Worm (Caenorhabditis elegans): ENCODE results near the gene C17F4.8.

The C17F4.8 gene

DNA sequence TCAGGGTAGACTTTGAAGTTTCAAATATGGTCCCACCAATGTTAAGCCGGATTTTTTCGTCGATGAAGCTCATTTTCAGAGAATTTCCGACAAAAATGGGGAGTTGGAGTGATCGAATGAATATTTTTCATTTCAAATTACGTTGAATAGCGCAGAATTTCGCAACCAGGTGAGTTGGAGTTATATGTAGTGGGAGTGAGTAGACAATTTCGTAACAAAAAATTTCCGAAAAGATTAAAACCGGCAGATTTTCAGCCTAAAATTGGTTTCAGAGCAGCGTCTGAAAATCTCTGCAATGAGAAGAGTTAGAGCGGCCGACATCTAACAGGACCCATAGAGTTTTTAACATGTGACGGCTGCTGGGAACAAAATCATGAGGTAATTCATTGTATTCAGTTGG lies 25.9 kb downstream of the C17F4.8 start, which contains the start of gene sdz-35:
sdz-35 (minus strand) TSS at position 101 of the 400 bp plus-strand sequence.
- TF ChIP-seq sptf-1 (tag; optimal IDR thresholded peaks at IDR 0.05) (no peak), lin-39 (tag; optimal IDR thresholded peaks at IDR 0.05) (no peak), vab-15 (tag; optimal IDR thresholded peaks at IDR 0.05) (no peak), unc-130 (tag; optimal IDR thresholded peaks at IDR 0.05) (no peak), ceh-90 (tag; optimal IDR thresholded peaks at IDR 0.05) (no peak), elt-2 (tag; optimal IDR thresholded peaks at IDR 0.05) (no peak), lin-14 (GFP tag; optimal IDR thresholded peaks at IDR 0.05) (no peak), nhr-47 (tag; optimal IDR thresholded peaks at IDR 0.05) (no peak), elt-3 (tag; optimal IDR thresholded peaks at IDR 0.05) (no peak), C34B4.2 (tag; optimal IDR thresholded peaks at IDR 0.05) (no peak), nhr-20 (tag; optimal IDR thresholded peaks at IDR 0.05) (no peak), nhr-12 (tag; optimal IDR thresholded peaks at IDR 0.05) (no peak), hlh-17 (GFP tag; optimal IDR thresholded peaks at IDR 0.05; ENCODE audit: borderline replicate concordance) (no peak), egl-13 (tag; optimal IDR thresholded peaks at IDR 0.05) (no peak), egl-27 (tag; optimal IDR thresholded peaks at IDR 0.05) (no peak), unc-30 (tag; optimal IDR thresholded peaks at IDR 0.05) (no peak)

DNA sequence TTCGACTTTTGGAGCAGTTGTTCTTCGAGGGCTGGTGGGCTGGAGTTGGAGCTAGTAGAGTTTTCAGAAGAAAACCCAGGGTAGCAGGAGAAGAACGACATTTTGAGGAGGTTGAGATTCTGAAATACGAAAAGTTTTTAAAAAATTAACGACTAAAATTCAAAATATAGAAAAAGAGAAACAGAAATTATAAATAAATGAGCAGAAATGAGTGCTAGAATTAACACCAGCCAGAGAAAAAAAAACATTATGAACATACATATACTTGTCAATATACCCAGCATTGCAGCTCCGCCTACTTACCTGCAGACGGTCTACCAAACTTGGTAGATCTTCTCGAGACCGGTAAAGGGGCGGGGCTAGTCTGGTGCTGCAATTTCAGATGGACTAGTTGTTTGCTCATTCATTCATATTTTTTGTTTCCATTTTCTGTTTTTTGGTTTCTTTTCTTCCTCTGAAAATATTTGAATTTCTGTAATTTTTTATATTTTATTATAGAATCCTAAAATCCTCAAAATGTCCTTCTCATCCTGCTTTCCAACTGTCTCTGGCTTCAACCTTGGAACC lies 28.1 kb downstream of the C17F4.8 start, which contains the start of the genes ZC239.20 and ZC239.21:
ZC239.20 (minus strand) TSS at position 101 of the 567 bp plus-strand sequence.
ZC239.21 (plus strand) TSS at position 517 of the 567 bp plus-strand sequence.
- TF ChIP-seq nhr-76 (tag; optimal IDR thresholded peaks at IDR 0.05) (no peak), irx-1 (tag; optimal IDR thresholded peaks at IDR 0.05) (no peak), F16B12.6 (tag; optimal IDR thresholded peaks at IDR 0.05) (no peak), nhr-20 (tag; optimal IDR thresholded peaks at IDR 0.05) (no peak), ets-5 (GFP tag; IDR thresholded peaks at IDR 0.05) (no peak), nhr-12 (tag; optimal IDR thresholded peaks at IDR 0.05) (no peak), nhr-237 (tag; optimal IDR thresholded peaks at IDR 0.05) (no peak), ceh-82 (tag; optimal IDR thresholded peaks at IDR 0.05) (no peak)

ce11 chrII:3203415-3203814 lies 31.2 kb downstream of the C17F4.8 start, which contains the start of gene sri-50:
Gene sri-50, plus strand, starts transcription at chrII:3203715.
- TF ChIP-seq snpc-4 (tag; optimal IDR thresholded peaks at IDR 0.05) (no peak), swsn-7 (tag; optimal IDR thresholded peaks at IDR 0.05) (no peak), nhr-76 (tag; optimal IDR thresholded peaks at IDR 0.05) (no peak), nhr-12 (tag; optimal IDR thresholded peaks at IDR 0.05) (no peak), nhr-237 (tag; optimal IDR thresholded peaks at IDR 0.05) (no peak), grh-1 (GFP tag; IDR thresholded peaks at IDR 0.05) (no peak), ztf-4 (tag; optimal IDR thresholded peaks at IDR 0.05) (no peak), lir-3 (tag; optimal IDR thresholded peaks at IDR 0.05; ENCODE audit: poor library complexity) (no peak), sox-4 (tag; optimal IDR thresholded peaks at IDR 0.05) (no peak), ceh-90 (tag; optimal IDR thresholded peaks at IDR 0.05) (no peak), Y116A8C.19 (tag; optimal IDR thresholded peaks at IDR 0.05; ENCODE audit: borderline replicate concordance) (no peak), unc-62 (GFP tag; optimal IDR thresholded peaks at IDR 0.05) (no peak), efl-1 (optimal IDR thresholded peaks at IDR 0.05) (no peak), efl-1 (GFP tag; optimal IDR thresholded peaks at IDR 0.05 in 1 of 2) (no peak), nhr-85 (tag) (no peak), ceh-88 (GFP tag; IDR thresholded peaks at IDR 0.05) (no peak), unc-98 (GFP tag; IDR thresholded peaks at IDR 0.05) (no peak), tlp-1 (tag; optimal IDR thresholded peaks at IDR 0.05) (no peak), mdl-1 (tag; optimal IDR thresholded peaks at IDR 0.05) (no peak), nhr-71 (tag; optimal IDR thresholded peaks at IDR 0.05) (no peak)

Data from whole organism, L1 larva.